Worm (Caenorhabditis elegans): ENCODE measurements around the gene nlp-36.
A peak's percentile ranks its signal among the peaks of the same experiment; 100 is the strongest.

nlp-36 gene

DNA sequence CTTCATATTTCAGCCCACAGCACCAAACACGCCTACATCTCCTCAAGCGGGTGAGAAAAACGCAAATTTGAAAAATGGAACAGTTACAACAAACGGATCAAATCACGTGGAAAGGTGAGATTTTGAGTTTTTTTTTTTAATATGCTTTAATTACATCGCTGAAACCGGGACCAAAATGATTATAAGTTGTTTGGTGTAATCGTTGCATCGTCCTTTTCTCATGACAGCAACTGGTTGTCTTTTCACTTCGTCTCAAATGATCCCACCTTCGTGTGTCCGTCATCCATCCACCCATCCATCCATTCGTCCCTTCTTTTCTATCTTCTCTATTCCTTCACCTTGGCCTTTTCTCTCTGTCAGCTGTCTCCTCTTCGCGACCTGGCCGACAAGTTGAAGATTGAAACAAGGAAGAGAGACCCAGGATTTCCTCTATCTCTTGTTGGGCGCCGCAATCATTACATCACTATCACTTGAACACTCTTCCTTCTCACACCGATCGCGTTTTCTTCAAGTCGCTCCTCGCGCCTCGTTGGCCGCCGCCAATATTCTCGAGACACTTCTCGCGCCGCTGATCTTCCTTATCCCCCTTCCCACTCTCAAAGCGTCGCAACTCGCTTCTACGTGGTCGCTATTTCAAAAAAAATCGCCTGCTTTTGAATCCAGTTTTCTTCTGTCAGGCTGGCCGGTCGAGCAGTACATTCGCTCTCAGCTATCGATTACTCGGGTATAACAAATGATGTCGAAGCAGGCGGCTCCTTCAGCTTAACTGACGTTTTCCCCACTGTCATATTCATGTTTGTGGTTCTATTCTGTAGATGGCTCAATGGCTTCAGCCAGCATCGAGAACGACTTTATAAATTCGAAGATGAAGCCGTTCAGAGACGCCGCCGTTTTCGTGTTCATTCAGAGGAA lies 31.1 kb upstream of the nlp-36 start (continued):
- TF ChIP-seq egl-27 (tag; optimal IDR thresholded peaks at IDR 0.05) (no peak), nhr-28 (tag; optimal IDR thresholded peaks at IDR 0.05) (peak; percentile 42), ceh-28 (tag; optimal IDR thresholded peaks at IDR 0.05) (no peak), zag-1 (tag; optimal IDR thresholded peaks at IDR 0.05) (no peak), nhr-11 (tag; optimal IDR thresholded peaks at IDR 0.05) (peak; percentile 57), skn-1 (tag; optimal IDR thresholded peaks at IDR 0.05) (no peak), nhr-41 (GFP tag; IDR thresholded peaks at IDR 0.05) (no peak), dmd-6 (GFP tag; IDR thresholded peaks at IDR 0.05) (no peak), F49E8.2 (tag; optimal IDR thresholded peaks at IDR 0.05; ENCODE audit: borderline replicate concordance) (no peak), daf-8 (GFP tag; IDR thresholded peaks at IDR 0.05) (no peak), T26A8.4 (GFP tag; IDR thresholded peaks at IDR 0.05) (0 out of 2 replicates have a peak, but pooled peaks have one; percentile 31), ZK546.5 (tag; optimal IDR thresholded peaks at IDR 0.05) (no peak), mxl-3 (GFP tag; optimal IDR thresholded peaks at IDR 0.05) (peak; percentile 74), tag-97 (GFP tag; IDR thresholded peaks at IDR 0.05) (no peak), mes-2 (tag; optimal IDR thresholded peaks at IDR 0.05; ENCODE audit: poor library complexity, severe bottlenecking) (peak; percentile 19)

DNA sequence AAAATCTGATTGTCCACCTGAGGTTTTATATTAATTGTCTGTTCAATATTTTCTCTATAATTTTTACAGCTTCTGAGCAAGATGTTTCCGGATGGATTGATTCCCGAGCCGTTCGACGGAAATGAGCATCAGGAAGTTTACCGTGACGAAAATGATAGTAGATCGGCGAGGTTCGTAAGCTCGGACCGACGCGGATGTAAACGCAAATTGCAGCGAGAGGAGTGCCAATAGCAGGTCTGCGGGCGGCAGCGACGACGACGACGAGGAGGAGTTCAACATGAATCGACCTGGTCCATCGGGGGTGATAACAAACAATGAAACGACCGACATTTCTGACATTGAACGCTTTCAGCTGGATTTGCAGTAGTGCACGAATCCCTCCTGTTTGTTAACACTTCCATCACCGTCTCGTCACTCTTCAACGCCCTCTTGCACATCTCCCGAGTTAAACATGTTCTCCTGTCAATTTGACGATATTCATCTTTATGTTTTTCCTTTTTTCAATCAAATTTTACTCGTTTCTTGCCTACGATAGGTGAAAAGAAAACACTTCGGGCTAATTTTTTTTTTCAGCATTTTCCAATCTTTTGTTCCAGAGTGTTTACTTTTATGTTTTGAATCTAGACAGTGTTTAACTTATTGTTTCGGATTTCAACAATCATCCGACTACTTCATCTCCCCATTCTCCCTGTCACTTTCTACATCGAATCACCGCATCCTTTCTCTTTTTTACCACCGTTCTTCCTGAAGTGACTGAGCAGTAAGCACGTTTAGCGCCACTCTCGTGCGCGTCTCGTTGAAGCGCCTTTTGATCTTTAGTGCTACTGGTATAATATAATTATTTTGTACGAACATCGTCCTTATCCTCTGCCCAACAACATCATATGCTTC lies 26.4 kb upstream of the nlp-36 start:
- TF ChIP-seq aly-2 (tag; optimal IDR thresholded peaks at IDR 0.05): peak; percentile 78
- TF ChIP-seq nhr-28 (tag; optimal IDR thresholded peaks at IDR 0.05): no peak
- no peak for TF ChIP-seq lin-13 (GFP tag; optimal IDR thresholded peaks at IDR 0.05)
- TF ChIP-seq cey-2 (tag; optimal IDR thresholded peaks at IDR 0.05; ENCODE audit: borderline replicate concordance, insufficient read depth): no peak
- 0 out of 2 replicates have a peak, but pooled peaks have one; percentile 20 for TF ChIP-seq set-16 (GFP tag; IDR thresholded peaks at IDR 0.05)
- no peak for TF ChIP-seq F37D6.2 (tag; optimal IDR thresholded peaks at IDR 0.05)
- peak; percentile 2 for TF ChIP-seq mxl-3 (GFP tag; optimal IDR thresholded peaks at IDR 0.05)
- no peak for TF ChIP-seq mxl-2 (GFP tag; conservative IDR thresholded peaks at IDR 0.05)
- TF ChIP-seq snpc-1.2 (GFP tag; IDR thresholded peaks at IDR 0.05): no peak
- TF ChIP-seq T20F7.1 (GFP tag; optimal IDR thresholded peaks at IDR 0.05): no peak
- TF ChIP-seq unc-62 (GFP tag; optimal IDR thresholded peaks at IDR 0.05 in 1 of 2): peak in 1 of 2 experiments; percentile 91
- no peak for TF ChIP-seq unc-62 (tag; optimal IDR thresholded peaks at IDR 0.05)
- no peak for TF ChIP-seq nhr-11 (tag; optimal IDR thresholded peaks at IDR 0.05)
- TF ChIP-seq zfp-2 (tag; optimal IDR thresholded peaks at IDR 0.05): no peak
- no peak for TF ChIP-seq nhr-102 (tag; optimal IDR thresholded peaks at IDR 0.05)
- TF ChIP-seq zag-1 (tag; optimal IDR thresholded peaks at IDR 0.05): no peak
- TF ChIP-seq ces-1 (GFP tag; optimal IDR thresholded peaks at IDR 0.05): no peak
- 0 out of 2 replicates have a peak, but pooled peaks have one; percentile 18 for TF ChIP-seq ctbp-1 (GFP tag; IDR thresholded peaks at IDR 0.05)
- peak; percentile 73 for TF ChIP-seq egl-43 (GFP tag; IDR thresholded peaks at IDR 0.05)
- TF ChIP-seq lim-7 (GFP tag; IDR thresholded peaks at IDR 0.05): 0 out of 2 replicates have a peak, but pooled peaks have one; percentile 32
- TF ChIP-seq aha-1 (tag): peak; percentile 28
- TF ChIP-seq F26F4.8 (GFP tag; conservative IDR thresholded peaks at IDR 0.05): 0 out of 2 replicates have a peak, but pooled peaks have one; percentile 32
- TF ChIP-seq unc-130 (GFP tag; optimal IDR thresholded peaks at IDR 0.05): no peak
- TF ChIP-seq nhr-42 (GFP tag; IDR thresholded peaks at IDR 0.05): 0 out of 2 replicates have a peak, but pooled peaks have one; percentile 49
- TF ChIP-seq nhr-41 (GFP tag; IDR thresholded peaks at IDR 0.05): no peak
- TF ChIP-seq Y5F2A.4 (GFP tag; optimal IDR thresholded peaks at IDR 0.05): no peak
- TF ChIP-seq pha-4 (GFP tag; IDR thresholded peaks at IDR 0.05): 0 out of 2 replicates have a peak, but pooled peaks have one; percentile 26
- TF ChIP-seq pha-4 (tag; optimal IDR thresholded peaks at IDR 0.05): no peak
- no peak for TF ChIP-seq ztf-11 (tag; optimal IDR thresholded peaks at IDR 0.05)
- no peak for TF ChIP-seq spr-3 (GFP tag; optimal IDR thresholded peaks at IDR 0.05)
- no peak for TF ChIP-seq duxl-1 (tag; optimal IDR thresholded peaks at IDR 0.05; ENCODE audit: poor library complexity)
- TF ChIP-seq nhr-10 (tag; optimal IDR thresholded peaks at IDR 0.05): peak; percentile 50
- TF ChIP-seq rbr-2 (tag; optimal IDR thresholded peaks at IDR 0.05): no peak
- TF ChIP-seq ama-1 (optimal IDR thresholded peaks at IDR 0.05): peak; percentile 89
- no peak for TF ChIP-seq php-3 (GFP tag; IDR thresholded peaks at IDR 0.05)
